Fruit fly (Drosophila melanogaster): ENCODE measurements around the gene CG34428.

CG34428 gene

dm6 chr3L:13022160-13022853 is 39.3 kb upstream of the CG34428 start, which contains the start of gene Adk2 (continued):
- TF ChIP-seq esg (GFP tag; conservative IDR thresholded peaks at IDR 0.05) (peak; percentile 11; the same call in 1 of the 2 replicates), pzg (GFP tag; optimal IDR thresholded peaks at IDR 0.05) (peak; percentile 73), CG6854 (GFP tag; optimal IDR thresholded peaks at IDR 0.05) (no peak), tup (GFP tag; optimal IDR thresholded peaks at IDR 0.05) (peak; percentile 29), CG34422 (GFP tag; IDR thresholded peaks at IDR 0.05) (peak; percentile 69; the same call in 2 of the 3 replicates), dmrt99B (tag; optimal IDR thresholded peaks at IDR 0.05) (no peak), CHES-1-like (GFP tag; optimal IDR thresholded peaks at IDR 0.05) (no peak), chn (GFP tag; optimal IDR thresholded peaks at IDR 0.05) (no peak), CG11695 (GFP tag; IDR thresholded peaks at IDR 0.05) (0 out of 3 replicates have a peak, but pooled peaks have one; percentile 14), Lhr (GFP tag; optimal IDR thresholded peaks at IDR 0.05) (peak; percentile 31), CG14441 (GFP tag; IDR thresholded peaks at IDR 0.05) (peak; percentile 55), Opbp (GFP tag; IDR thresholded peaks at IDR 0.05; ENCODE audit: partially characterized antibody) (peak; percentile 44), CG12155 (GFP tag; optimal IDR thresholded peaks at IDR 0.05) (no peak), sens-2 (GFP tag; IDR thresholded peaks at IDR 0.05) (no peak), Bteb2 (GFP tag; optimal IDR thresholded peaks at IDR 0.05) (no peak), twi (tag; optimal IDR thresholded peaks at IDR 0.05) (peak; percentile 4), Awh (GFP tag; IDR thresholded peaks at IDR 0.05) (peak; percentile 50; the same call in 1 of the 2 replicates), Sox102F (GFP tag; optimal IDR thresholded peaks at IDR 0.05) (no peak), ranshi (GFP tag; IDR thresholded peaks at IDR 0.05) (peak; percentile 55; the same call in 1 of the 2 replicates), sisA (GFP tag; IDR thresholded peaks at IDR 0.05) (peak; percentile 47), CG3726 (GFP tag; IDR thresholded peaks at IDR 0.05) (peak; percentile 58; the same call in 1 of the 3 replicates), zfh2 (GFP tag; optimal IDR thresholded peaks at IDR 0.05) (peak; percentile 7), Hr3 (GFP tag; optimal IDR thresholded peaks at IDR 0.05) (no peak), CG12744 (GFP tag; optimal IDR thresholded peaks at IDR 0.05) (no peak), NFAT (GFP tag; IDR thresholded peaks at IDR 0.05) (peak; percentile 80), Ada2b (GFP tag; IDR thresholded peaks at IDR 0.05) (peak; percentile 51), CG1792 (GFP tag; optimal IDR thresholded peaks at IDR 0.05) (peak; percentile 35), CG30431 (GFP tag; optimal IDR thresholded peaks at IDR 0.05) (no peak), CG31224 (GFP tag; IDR thresholded peaks at IDR 0.05) (peak; percentile 26; the same call in 1 of the 2 replicates), sob (GFP tag; IDR thresholded peaks at IDR 0.05) (peak; percentile 23; the same call in 1 of the 2 replicates), CG10366 (GFP tag; IDR thresholded peaks at IDR 0.05) (peak; percentile 36), cg (GFP tag; optimal IDR thresholded peaks at IDR 0.05) (peak; percentile 89), H2.0 (GFP tag; IDR thresholded peaks at IDR 0.05) (peak; percentile 40; the same call in 1 of the 2 replicates), Ptx1 (GFP tag; IDR thresholded peaks at IDR 0.05) (peak; percentile 71), CG11504 (tag; optimal IDR thresholded peaks at IDR 0.05) (peak; percentile 22), Bgb (GFP tag; IDR thresholded peaks at IDR 0.05; ENCODE audit: partially characterized antibody) (peak; percentile 53), ken (GFP tag; IDR thresholded peaks at IDR 0.05) (0 out of 3 replicates have a peak, but pooled peaks have one; percentile 39), Oaz (GFP tag; IDR thresholded peaks at IDR 0.05) (no peak), Dip3 (GFP tag; optimal IDR thresholded peaks at IDR 0.05) (peak; percentile 18), sna (GFP tag; IDR thresholded peaks at IDR 0.05; ENCODE audit: partially characterized antibody) (peak; percentile 23; the same call in 1 of the 2 replicates), sens (GFP tag) (peak; percentile 73), bbx (GFP tag; IDR thresholded peaks at IDR 0.05; ENCODE audit: partially characterized antibody) (0 out of 2 replicates have a peak, but pooled peaks have one; percentile 48), Dp (GFP tag; optimal IDR thresholded peaks at IDR 0.05) (peak; percentile 16), HmgD (GFP tag; optimal IDR thresholded peaks at IDR 0.05) (peak; percentile 12), CG6272 (GFP tag; IDR thresholded peaks at IDR 0.05) (peak; percentile 70), al (GFP tag; IDR thresholded peaks at IDR 0.05) (peak; percentile 54), Ets65A (GFP tag) (peak; percentile 45), slbo (GFP tag; IDR thresholded peaks at IDR 0.05) (peak; percentile 79), CG7271 (tag; optimal IDR thresholded peaks at IDR 0.05) (no peak), gro (GFP tag; optimal IDR thresholded peaks at IDR 0.05) (peak; percentile 28)

All from whole organism, embryonic.